Worm (Caenorhabditis elegans): Measurements from ENCODE around the gene dsl-1.
A peak's percentile ranks its signal among the peaks of the same experiment; 100 is the strongest.

dsl-1 gene

ce11 chrIV:1212357-1212756, 4.5 kb upstream of the dsl-1 start:
- TF ChIP-seq elt-3 (tag; optimal IDR thresholded peaks at IDR 0.05), result no peak
- TF ChIP-seq skn-1 (tag; optimal IDR thresholded peaks at IDR 0.05), result no peak
- TF ChIP-seq nhr-23 (tag; optimal IDR thresholded peaks at IDR 0.05), result no peak
- no peak for TF ChIP-seq ztf-11 (tag; optimal IDR thresholded peaks at IDR 0.05)
- no peak for TF ChIP-seq ceh-9 (tag; optimal IDR thresholded peaks at IDR 0.05)
- TF ChIP-seq egl-27 (tag; optimal IDR thresholded peaks at IDR 0.05), result no peak
- TF ChIP-seq lin-39 (tag; optimal IDR thresholded peaks at IDR 0.05), result no peak
- TF ChIP-seq nhr-11 (tag; optimal IDR thresholded peaks at IDR 0.05), result no peak
- TF ChIP-seq nhr-76 (tag; optimal IDR thresholded peaks at IDR 0.05), result no peak
- no peak for TF ChIP-seq pqm-1 (tag; optimal IDR thresholded peaks at IDR 0.05)
- no peak for TF ChIP-seq nhr-12 (tag; optimal IDR thresholded peaks at IDR 0.05)

- peak; percentile 10 for TF ChIP-seq pqm-1 (tag; optimal IDR thresholded peaks at IDR 0.05)
- no peak for TF ChIP-seq lin-15B (tag; optimal IDR thresholded peaks at IDR 0.05)
- TF ChIP-seq ztf-4 (tag; optimal IDR thresholded peaks at IDR 0.05), result no peak
- no peak for TF ChIP-seq egl-27 (tag; optimal IDR thresholded peaks at IDR 0.05)
- TF ChIP-seq snpc-4 (tag; optimal IDR thresholded peaks at IDR 0.05), result peak; percentile 48
- TF ChIP-seq elt-2 (tag; optimal IDR thresholded peaks at IDR 0.05), result peak; percentile 60
Measured at ce11 chrIV:1211902-1212301, 4.0 kb upstream of the dsl-1 start.

- TF ChIP-seq nhr-237 (tag; optimal IDR thresholded peaks at IDR 0.05) (no peak), nhr-67 (tag; optimal IDR thresholded peaks at IDR 0.05) (no peak), ztf-11 (tag; optimal IDR thresholded peaks at IDR 0.05) (no peak), ceh-82 (tag; optimal IDR thresholded peaks at IDR 0.05) (no peak), ZK546.5 (tag; optimal IDR thresholded peaks at IDR 0.05) (no peak), fkh-10 (GFP tag; optimal IDR thresholded peaks at IDR 0.05) (no peak), elt-2 (tag; optimal IDR thresholded peaks at IDR 0.05) (no peak), mml-1 (tag; optimal IDR thresholded peaks at IDR 0.05) (no peak), lin-15B (tag; optimal IDR thresholded peaks at IDR 0.05) (no peak), hmg-11 (tag; optimal IDR thresholded peaks at IDR 0.05) (no peak)
Measured at ce11 chrIV:1209813-1210212, 1.9 kb upstream of the dsl-1 start.

- no peak for TF ChIP-seq ZK546.5 (tag; optimal IDR thresholded peaks at IDR 0.05)
- no peak for TF ChIP-seq aly-2 (tag; optimal IDR thresholded peaks at IDR 0.05)
- TF ChIP-seq nhr-12 (tag; optimal IDR thresholded peaks at IDR 0.05), result no peak
- TF ChIP-seq ceh-16 (tag; optimal IDR thresholded peaks at IDR 0.05), result no peak
- no peak for TF ChIP-seq R02D3.7 (tag; optimal IDR thresholded peaks at IDR 0.05)
- TF ChIP-seq elt-3 (tag; optimal IDR thresholded peaks at IDR 0.05), result no peak
- no peak for TF ChIP-seq nhr-76 (tag; optimal IDR thresholded peaks at IDR 0.05)
- TF ChIP-seq elt-1 (tag; optimal IDR thresholded peaks at IDR 0.05), result no peak
- no peak for TF ChIP-seq nhr-43 (tag; optimal IDR thresholded peaks at IDR 0.05; ENCODE audit: poor library complexity, severe bottlenecking)
- TF ChIP-seq eor-1 (tag; optimal IDR thresholded peaks at IDR 0.05), result no peak
- TF ChIP-seq nhr-237 (tag; optimal IDR thresholded peaks at IDR 0.05), result no peak
- no peak for TF ChIP-seq hmg-11 (tag; optimal IDR thresholded peaks at IDR 0.05)
- no peak for TF ChIP-seq mdl-1 (tag; optimal IDR thresholded peaks at IDR 0.05)
- TF ChIP-seq nhr-25 (tag; optimal IDR thresholded peaks at IDR 0.05), result no peak
- no peak for TF ChIP-seq unc-62 (GFP tag; optimal IDR thresholded peaks at IDR 0.05)
Measured at ce11 chrIV:1209320-1209719, 1.4 kb upstream of the dsl-1 start.

ce11 chrIV:1204870-1205269, 3.0 kb downstream of the dsl-1 start, which contains the start of gene dsl-2:
Gene dsl-2, minus strand, starts transcription at chrIV:1204970.
- TF ChIP-seq nfya-1 (tag; optimal IDR thresholded peaks at IDR 0.05; ENCODE audit: insufficient read depth) (no peak), nhr-67 (tag; optimal IDR thresholded peaks at IDR 0.05) (no peak), hmg-11 (tag; optimal IDR thresholded peaks at IDR 0.05) (no peak), nhr-76 (tag; optimal IDR thresholded peaks at IDR 0.05) (no peak), nhr-12 (tag; optimal IDR thresholded peaks at IDR 0.05) (no peak), elt-1 (tag; optimal IDR thresholded peaks at IDR 0.05) (no peak), fkh-10 (GFP tag; optimal IDR thresholded peaks at IDR 0.05) (no peak), lin-15B (tag; optimal IDR thresholded peaks at IDR 0.05) (no peak), fos-1 (tag; optimal IDR thresholded peaks at IDR 0.05) (no peak), aly-2 (tag; optimal IDR thresholded peaks at IDR 0.05) (no peak), mml-1 (tag; optimal IDR thresholded peaks at IDR 0.05) (no peak), elt-3 (tag; optimal IDR thresholded peaks at IDR 0.05) (no peak), jun-1 (tag; optimal IDR thresholded peaks at IDR 0.05) (no peak), ztf-4 (tag; optimal IDR thresholded peaks at IDR 0.05) (no peak), egl-5 (tag; optimal IDR thresholded peaks at IDR 0.05) (no peak), tbx-2 (tag; optimal IDR thresholded peaks at IDR 0.05) (no peak), skn-1 (tag; optimal IDR thresholded peaks at IDR 0.05) (no peak)

All from whole organism, L3 larva.